Fruit fly (Drosophila melanogaster) whole organism, embryonic: ENCODE results near the gene Rpt5.

Experiments
- Adf1 ChIP-seq: fragments of 200-800 bp; sonication (Bioruptor generic); IDR thresholded peaks from 2 replicates; pipeline ENCODE4 v1.3.6; 2022; ENCODE audit warnings: missing biosample characterization, missing genetic modification characterization
- BEAF-32 ChIP-seq: fragments of 200-800 bp; sonication (Bioruptor generic); optimal IDR thresholded peaks from 3 replicates; lab custom pipeline; 2017; ENCODE audit warnings: missing biosample characterization, missing genetic modification characterization, mild to moderate bottlenecking, moderate library complexity, missing genetic modification reagents
- CG10267 ChIP-seq: fragments of 200-800 bp; sonication (Bioruptor generic); optimal IDR thresholded peaks from 2 replicates; lab custom pipeline; 2018; ENCODE audit warnings: missing biosample characterization, mild to moderate bottlenecking, missing genetic modification characterization, moderate library complexity
- CG12071 ChIP-seq: fragments of 200-800 bp; sonication (Bioruptor generic); optimal IDR thresholded peaks from 3 replicates; lab custom pipeline; 2018; ENCODE audit warnings: missing biosample characterization, mild to moderate bottlenecking, missing genetic modification characterization
- CG12155 ChIP-seq: fragments of 200-800 bp; sonication (Bioruptor generic); optimal IDR thresholded peaks from 3 replicates; lab custom pipeline; 2016; ENCODE audit warnings: missing biosample characterization, missing genetic modification characterization
- CG13123 ChIP-seq: fragments of 200-800 bp; sonication (Bioruptor generic); optimal IDR thresholded peaks from 2 replicates; lab custom pipeline; 2016; ENCODE audit warnings: missing biosample characterization, missing genetic modification characterization
- CG14050 ChIP-seq: fragments of 200-800 bp; sonication (Bioruptor generic); IDR thresholded peaks from 3 replicates; pipeline ENCODE4 v1.3.6; 2022; ENCODE audit warnings: missing biosample characterization, missing genetic modification characterization
- CG1529 ChIP-seq: fragments of 200-800 bp; sonication (Bioruptor generic); optimal IDR thresholded peaks from 3 replicates; lab custom pipeline; 2018; ENCODE audit warnings: missing biosample characterization, missing genetic modification characterization
- CG18011 ChIP-seq: fragments of 200-800 bp; sonication (Bioruptor generic); optimal IDR thresholded peaks from 2 replicates; lab custom pipeline; 2017; ENCODE audit warnings: missing biosample characterization, missing genetic modification characterization, mild to moderate bottlenecking, moderate library complexity, missing genotype
- CG2889 ChIP-seq: fragments of 200-800 bp; sonication (Bioruptor generic); IDR thresholded peaks from 3 replicates; pipeline ENCODE4 v1.3.6; 2022; ENCODE audit warnings: missing biosample characterization, missing genetic modification characterization
- CG31388 ChIP-seq: fragments of 200-800 bp; sonication (Bioruptor generic); optimal IDR thresholded peaks from 2 replicates; lab custom pipeline; 2016; ENCODE audit warnings: missing biosample characterization, missing genetic modification characterization
- CG3163 ChIP-seq: fragments of 200-800 bp; sonication (Bioruptor generic); optimal IDR thresholded peaks from 3 replicates; lab custom pipeline; 2016; ENCODE audit warnings: missing biosample characterization, missing genetic modification characterization
- CG34224 ChIP-seq: fragments of 200-800 bp; sonication (Bioruptor generic); IDR thresholded peaks from 3 replicates; pipeline ENCODE4 v1.3.6; 2022; ENCODE audit warnings: missing biosample characterization, missing genetic modification characterization; ENCODE audit not compliant: partially characterized antibody
- CG34422 ChIP-seq: fragments of 200-800 bp; sonication (Bioruptor generic); IDR thresholded peaks from 3 replicates; pipeline ENCODE4 v1.3.6; 2022; ENCODE audit warnings: missing biosample characterization, missing genetic modification characterization
- CG3726 ChIP-seq: fragments of 200-800 bp; sonication (Bioruptor generic); IDR thresholded peaks from 3 replicates; pipeline ENCODE4, ENCODE4 v1.3.6; 2022; ENCODE audit warnings: missing biosample characterization, missing genetic modification characterization
- CG4424 ChIP-seq: fragments of 200-800 bp; sonication (Bioruptor generic); optimal IDR thresholded peaks from 3 replicates; lab custom pipeline; 2016; ENCODE audit warnings: missing biosample characterization, missing genetic modification characterization
- CG6683 ChIP-seq: fragments of 200-800 bp; sonication (Bioruptor generic); optimal IDR thresholded peaks from 2 replicates; lab custom pipeline; 2017; ENCODE audit warnings: missing biosample characterization, mild to moderate bottlenecking, missing genetic modification characterization, missing genetic modification reagents
- CG7372 ChIP-seq: fragments of 200-800 bp; sonication (Bioruptor generic); IDR thresholded peaks from 2 replicates; pipeline ENCODE4 v1.3.6; 2022; ENCODE audit warnings: missing biosample characterization, missing genetic modification characterization
- CG7556 ChIP-seq: fragments of 200-800 bp; sonication (Bioruptor generic); optimal IDR thresholded peaks from 2 replicates; lab custom pipeline; 2017; ENCODE audit warnings: missing biosample characterization, mild to moderate bottlenecking, missing genetic modification characterization
- CG9727 ChIP-seq: fragments of 200-800 bp; sonication (Bioruptor generic); optimal IDR thresholded peaks from 3 replicates; lab custom pipeline; 2017; ENCODE audit warnings: missing biosample characterization, mild to moderate bottlenecking, missing genetic modification characterization
- CrebB ChIP-seq: fragments of 200-800 bp; sonication (Bioruptor generic); optimal IDR thresholded peaks from 3 replicates; lab custom pipeline; 2018; ENCODE audit warnings: missing biosample characterization, mild to moderate bottlenecking, missing genetic modification characterization
- D ChIP-seq, 2 experiments: fragments of 200-800 bp in 1 of 2; fragments of >200 bp in 1 of 2; sonication (Bioruptor generic) in 1 of 2; optimal IDR thresholded peaks; 2 replicates in 1 of 2; 3 replicates in 1 of 2; lab custom pipeline; 2017; ENCODE audit warnings: mild to moderate bottlenecking in 1 of 2, missing biosample characterization in 1 of 2, missing genetic modification characterization in 1 of 2, missing genetic modification reagents in 1 of 2
- Deaf1 ChIP-seq: fragments of 200-800 bp; optimal IDR thresholded peaks from 3 replicates; lab custom pipeline; 2019; ENCODE audit warnings: missing biosample characterization, mild to moderate bottlenecking, missing genetic modification characterization, moderate library complexity
- Ets97D ChIP-seq: fragments of 200-800 bp; sonication (Bioruptor generic); optimal IDR thresholded peaks from 3 replicates; lab custom pipeline; 2016; ENCODE audit warnings: missing biosample characterization, missing genetic modification characterization
- HHEX ChIP-seq: fragments of 200-800 bp; sonication (Bioruptor generic); optimal IDR thresholded peaks from 3 replicates; lab custom pipeline; 2017; ENCODE audit warnings: missing biosample characterization, mild to moderate bottlenecking, missing genetic modification characterization, missing genetic modification reagents
- Hr39 ChIP-seq: fragments of >200 bp; optimal IDR thresholded peaks from 2 replicates; lab custom pipeline; 2017
- NfI ChIP-seq: fragments of 200-800 bp; sonication (Bioruptor generic); optimal IDR thresholded peaks from 3 replicates; lab custom pipeline; 2018; ENCODE audit warnings: missing biosample characterization, mild to moderate bottlenecking, missing genetic modification characterization, moderate library complexity
- Oaz ChIP-seq: fragments of 200-800 bp; sonication (Bioruptor generic); IDR thresholded peaks from 2 replicates; pipeline ENCODE4 v1.3.6; 2022; ENCODE audit warnings: missing biosample characterization, missing genetic modification characterization
- Opbp ChIP-seq: fragments of 200-800 bp; sonication (Bioruptor generic); IDR thresholded peaks from 3 replicates; pipeline ENCODE4 v1.3.6; 2022; ENCODE audit warnings: missing biosample characterization, missing genetic modification characterization; ENCODE audit not compliant: partially characterized antibody
- Poxn ChIP-seq: fragments of 200-800 bp; sonication (Bioruptor generic); IDR thresholded peaks from 2 replicates; pipeline ENCODE4 v1.3.6; 2022; ENCODE audit warnings: missing biosample characterization, missing genetic modification characterization
- Sry-δ ChIP-seq: fragments of 200-800 bp; sonication (Bioruptor generic); optimal IDR thresholded peaks from 2 replicates; lab custom pipeline; 2016; ENCODE audit warnings: missing biosample characterization, missing genetic modification characterization
- Stat92E ChIP-seq, 3 experiments: fragments of >200 bp in 2 of 3; fragments of 200-800 bp in 1 of 3; sonication (Bioruptor generic) in 1 of 3; optimal IDR thresholded peaks; 2 replicates each; lab custom pipeline; 2017 to 2019; ENCODE audit warnings: missing biosample characterization in 3 of 3, missing genetic modification characterization in 3 of 3, mild to moderate bottlenecking in 1 of 3, moderate library complexity in 1 of 3
- Vsx1 ChIP-seq: fragments of 200-800 bp; sonication (Bioruptor generic); optimal IDR thresholded peaks from 2 replicates; lab custom pipeline; 2017; ENCODE audit warnings: missing biosample characterization, mild to moderate bottlenecking, missing genetic modification characterization, missing genetic modification reagents
- ase ChIP-seq: fragments of 200-800 bp; sonication (Bioruptor generic); IDR thresholded peaks from 3 replicates; pipeline ENCODE4 v1.3.6; 2022; ENCODE audit warnings: missing biosample characterization, missing genetic modification characterization
- chn ChIP-seq: fragments of 200-800 bp; sonication (Bioruptor generic); optimal IDR thresholded peaks from 2 replicates; lab custom pipeline; 2016; ENCODE audit warnings: missing biosample characterization, missing genetic modification characterization
- emc ChIP-seq: fragments of 200-800 bp; sonication (Bioruptor generic); optimal IDR thresholded peaks from 2 replicates; lab custom pipeline; 2016; ENCODE audit warnings: missing biosample characterization, missing genetic modification characterization
- esg ChIP-seq: fragments of 200-800 bp; sonication (Bioruptor generic); conservative IDR thresholded peaks from 2 replicates; pipeline ENCODE4 v1.3.6; 2022; ENCODE audit warnings: missing biosample characterization, missing genetic modification characterization
- fd64A ChIP-seq: fragments of 200-800 bp; sonication (Bioruptor generic); optimal IDR thresholded peaks from 3 replicates; lab custom pipeline; 2018; ENCODE audit warnings: missing biosample characterization, mild to moderate bottlenecking, missing genetic modification characterization
- fru ChIP-seq: fragments of >200 bp; optimal IDR thresholded peaks from 2 replicates; lab custom pipeline; 2017
- ftz-f1 ChIP-seq: fragments of 200-800 bp; sonication (Bioruptor generic); optimal IDR thresholded peaks from 2 replicates; lab custom pipeline; 2016; ENCODE audit warnings: missing biosample characterization, missing genetic modification characterization
- gro ChIP-seq: fragments of 200-800 bp; sonication (Bioruptor generic); optimal IDR thresholded peaks from 2 replicates; lab custom pipeline; 2016; ENCODE audit warnings: missing biosample characterization, missing genetic modification characterization
- jigr1 ChIP-seq: fragments of 200-800 bp; sonication (Bioruptor generic); IDR thresholded peaks from 3 replicates; pipeline ENCODE4 v1.3.6; 2022; ENCODE audit warnings: missing biosample characterization, missing genetic modification characterization
- mam ChIP-seq: fragments of 200-800 bp; sonication (Bioruptor generic); optimal IDR thresholded peaks from 3 replicates; lab custom pipeline; 2016; ENCODE audit warnings: missing biosample characterization, missing genetic modification characterization
- nau ChIP-seq: fragments of 200-800 bp; sonication (Bioruptor generic); optimal IDR thresholded peaks from 3 replicates; lab custom pipeline; 2017; ENCODE audit warnings: missing biosample characterization, mild to moderate bottlenecking, missing genetic modification characterization, missing genetic modification reagents
- nerfin-2 ChIP-seq: fragments of 200-800 bp; sonication (Bioruptor generic); IDR thresholded peaks from 2 replicates; pipeline ENCODE4 v1.3.6; 2022; ENCODE audit warnings: missing biosample characterization, missing genetic modification characterization; ENCODE audit not compliant: partially characterized antibody
- pb ChIP-seq: fragments of 200-800 bp; sonication (Bioruptor generic); optimal IDR thresholded peaks from 3 replicates; lab custom pipeline; 2016; ENCODE audit warnings: missing biosample characterization, missing genetic modification characterization
- ranshi ChIP-seq: fragments of 200-800 bp; sonication (Bioruptor generic); IDR thresholded peaks from 2 replicates; pipeline ENCODE4 v1.3.6; 2022; ENCODE audit warnings: missing biosample characterization, missing genetic modification characterization
- sqz ChIP-seq: fragments of 200-800 bp; sonication (Bioruptor generic); optimal IDR thresholded peaks from 3 replicates; lab custom pipeline; 2018; ENCODE audit warnings: missing biosample characterization, mild to moderate bottlenecking, missing genetic modification characterization
- tna ChIP-seq: fragments of 200-800 bp; sonication (Bioruptor generic); IDR thresholded peaks from 2 replicates; pipeline ENCODE4 v1.3.6; 2022; ENCODE audit warnings: missing biosample characterization, missing genetic modification characterization; ENCODE audit not compliant: partially characterized antibody
- tup ChIP-seq: fragments of 200-800 bp; sonication (Bioruptor generic); optimal IDR thresholded peaks from 2 replicates; lab custom pipeline; 2016; ENCODE audit warnings: missing biosample characterization, mild to moderate bottlenecking, missing genetic modification characterization, moderate library complexity

The Rpt5 gene

DNA sequence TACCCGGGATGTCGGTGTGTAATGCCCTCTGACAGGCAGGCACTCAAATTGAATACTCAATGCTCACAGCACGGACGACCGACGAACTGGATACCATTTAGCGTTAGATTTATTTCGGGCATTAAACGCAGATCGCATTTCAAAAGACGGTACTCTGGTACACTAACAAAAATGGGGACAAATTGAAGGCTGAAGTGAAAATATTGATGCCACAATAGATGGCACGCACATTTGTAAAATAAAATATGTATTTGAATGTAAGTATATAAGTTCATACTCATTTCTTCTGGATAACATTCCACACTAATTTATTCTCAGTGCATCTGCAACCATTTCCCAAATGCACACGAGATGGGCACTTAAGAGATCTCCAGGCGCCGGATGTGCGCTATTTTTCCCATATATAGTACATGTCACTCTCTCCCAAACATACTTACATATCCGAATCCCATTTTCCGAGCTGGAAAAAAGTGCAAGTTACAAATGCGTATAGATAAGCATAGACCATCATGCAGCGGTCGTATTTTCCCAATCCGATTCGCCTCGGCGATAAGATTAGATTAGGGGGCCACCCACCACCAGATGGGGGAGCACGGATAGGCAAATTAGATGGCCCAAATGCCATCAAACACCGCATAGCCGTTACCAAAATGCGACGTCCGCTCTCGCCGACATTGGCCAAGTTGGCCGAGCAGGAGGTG, 43.0 kb upstream of the Rpt5 start, which contains the start of gene CG10301 (continued):
- TF ChIP-seq Poxn (GFP tag; lab: Robert Waterston, UW) (no peak), chn (GFP tag; lab: Kevin White, UChicago) (peak; percentile 44), fru (lab: Kevin White, UChicago) (no peak), ase (GFP tag; lab: Robert Waterston, UW) (no peak), NfI (GFP tag; lab: Kevin White, UChicago) (peak; percentile 13), jigr1 (GFP tag; lab: Robert Waterston, UW) (no peak), D (optimal IDR thresholded peaks at IDR 0.05; lab: Kevin White, UChicago) (no peak), D (GFP tag; optimal IDR thresholded peaks at IDR 0.05; lab: Kevin White, UChicago) (peak; percentile 61), CG7372 (GFP tag; lab: Robert Waterston, UW) (no peak), ftz-f1 (GFP tag; lab: Kevin White, UChicago) (no peak), CG10267 (tag; lab: Kevin White, UChicago) (peak; percentile 67), Adf1 (GFP tag; lab: Robert Waterston, UW) (no peak), sqz (peak; percentile 31), tup (GFP tag; lab: Kevin White, UChicago) (no peak), Oaz (GFP tag; lab: Robert Waterston, UW) (no peak), CG34422 (GFP tag; lab: Robert Waterston, UW) (no peak), mam (GFP tag; lab: Kevin White, UChicago) (peak; percentile 13), CG1529 (GFP tag; lab: Kevin White, UChicago) (peak; percentile 58), CG18011 (GFP tag; lab: Kevin White, UChicago) (no peak), CG12071 (no peak), CG13123 (GFP tag; lab: Kevin White, UChicago) (no peak), CG6683 (no peak), emc (GFP tag; lab: Kevin White, UChicago) (no peak), esg (peak; percentile 52), Sry-δ (GFP tag; lab: Kevin White, UChicago) (no peak), tna (no peak), fd64A (GFP tag; lab: Kevin White, UChicago) (peak; percentile 4), Hr39 (no peak), pb (GFP tag; lab: Kevin White, UChicago) (no peak), nau (peak; percentile 79), CG31388 (GFP tag; lab: Kevin White, UChicago) (no peak), nerfin-2 (GFP tag; lab: Robert Waterston, UW) (no peak), Vsx1 (GFP tag; lab: Kevin White, UChicago) (no peak), gro (GFP tag; lab: Kevin White, UChicago) (no peak), CG9727 (GFP tag; lab: Kevin White, UChicago) (peak; percentile 79), CG3163 (GFP tag; lab: Kevin White, UChicago) (no peak), CG2889 (GFP tag; lab: Robert Waterston, UW) (no peak), Opbp (no peak), Stat92E (GFP tag; optimal IDR thresholded peaks at IDR 0.05; lab: Kevin White, UChicago) (no peak), CG4424 (GFP tag; lab: Kevin White, UChicago) (peak; percentile 59), CG3726 (no peak), Deaf1 (tag; lab: Kevin White, UChicago) (no peak), CG12155 (GFP tag; lab: Kevin White, UChicago) (no peak), CG14050 (GFP tag; lab: Robert Waterston, UW) (no peak), HHEX (peak; percentile 12), BEAF-32 (GFP tag; lab: Kevin White, UChicago) (no peak), CG34224 (GFP tag; lab: Robert Waterston, UW) (no peak), Ets97D (GFP tag; lab: Kevin White, UChicago) (peak; percentile 21), CG7556 (peak; percentile 38), CrebB (tag; lab: Kevin White, UChicago) (no peak), ranshi (GFP tag; lab: Robert Waterston, UW) (peak; percentile 68)
